Fruit fly (Drosophila melanogaster) whole organism: ENCODE results near the gene Acbp5.

Source experiments
- CG8478 ChIP-seq: fragments of >200 bp; optimal IDR thresholded peaks from 2 replicates; lab custom pipeline; 2018; ENCODE audit warnings: inconsistent platforms
- Dll ChIP-seq: fragments of >200 bp; optimal IDR thresholded peaks from 2 replicates; lab custom pipeline; 2017
- EcR ChIP-seq, 2 experiments: fragments of >200 bp; optimal IDR thresholded peaks; 2 replicates each; lab custom pipeline; 2017; ENCODE audit warnings: missing biosample characterization in 2 of 2, missing genetic modification characterization in 2 of 2, missing genetic modification reagents in 2 of 2
- pan ChIP-seq: fragments of >200 bp; optimal IDR thresholded peaks from 2 replicates; lab custom pipeline; 2017
- psq ChIP-seq: fragments of >200 bp; optimal IDR thresholded peaks from 2 replicates; lab custom pipeline; 2017
- usp ChIP-seq: fragments of >200 bp; optimal IDR thresholded peaks from 2 replicates; lab custom pipeline; 2017; ENCODE audit warnings: missing biosample characterization, missing genetic modification characterization, mixed read lengths

Gene Acbp5

DNA sequence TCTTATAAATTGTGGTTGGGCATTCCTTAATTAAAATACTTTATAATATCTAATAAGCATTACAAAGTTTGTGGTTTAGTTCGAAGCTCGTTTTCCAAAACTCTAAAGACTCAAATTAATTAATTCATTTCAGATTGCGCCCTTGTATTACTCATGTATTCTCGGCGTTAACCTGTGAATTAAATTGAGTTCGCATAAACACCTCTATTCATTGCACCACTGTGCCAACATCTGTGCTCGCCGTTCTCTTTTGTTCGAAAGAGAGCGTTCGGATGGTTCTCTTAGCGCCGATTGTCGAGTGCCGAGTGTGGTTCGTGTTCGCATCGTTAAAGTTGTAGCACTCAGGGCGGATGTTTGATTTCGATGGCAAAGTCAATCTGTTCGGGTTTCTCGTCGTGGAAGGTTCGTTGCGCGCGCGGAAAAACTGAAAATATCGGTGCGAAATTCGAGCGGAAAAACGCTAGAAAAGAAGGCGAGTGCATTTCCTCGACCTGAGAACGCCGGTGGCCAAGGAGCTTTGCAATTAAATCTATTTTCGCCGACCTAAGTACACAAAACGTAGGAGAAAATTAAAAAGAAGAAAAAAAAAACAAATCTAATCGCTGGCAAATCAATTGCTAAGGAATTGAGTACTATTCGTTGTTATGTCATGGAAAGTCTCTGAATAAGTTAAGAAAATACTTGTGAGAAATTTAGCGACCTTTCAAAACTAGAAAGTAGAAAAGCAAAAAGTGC, 39.0 kb upstream of the Acbp5 start, which contains the start of gene dally:
TSS of gene dally (plus strand) at position 373 of the 735 bp plus-strand sequence.
- TF ChIP-seq CG8478 (no peak), EcR (GFP tag; optimal IDR thresholded peaks at IDR 0.05; lab: Kevin White, UChicago) (no peak), Dll (lab: Kevin White, UChicago) (no peak), psq (lab: Kevin White, UChicago) (no peak), usp (GFP tag; lab: Kevin White, UChicago) (no peak), pan (lab: Kevin White, UChicago) (no peak)

dm6 chr3L:8826038-8826437, 37.7 kb upstream of the Acbp5 start:
- TF ChIP-seq Dll (lab: Kevin White, UChicago): no peak
- no peak for TF ChIP-seq EcR (GFP tag; optimal IDR thresholded peaks at IDR 0.05; lab: Kevin White, UChicago)
- TF ChIP-seq psq (lab: Kevin White, UChicago): no peak
- TF ChIP-seq pan (lab: Kevin White, UChicago): no peak
- TF ChIP-seq usp (GFP tag; lab: Kevin White, UChicago): no peak
- TF ChIP-seq CG8478: no peak

- TF ChIP-seq EcR (GFP tag; optimal IDR thresholded peaks at IDR 0.05; lab: Kevin White, UChicago): no peak
Observed at dm6 chr3L:8825560-8825959, 37.2 kb upstream of the Acbp5 start.

dm6 chr3L:8825030-8825407, 36.7 kb upstream of the Acbp5 start:
- TF ChIP-seq usp (GFP tag; lab: Kevin White, UChicago) (no peak), CG8478 (no peak), Dll (lab: Kevin White, UChicago) (no peak), pan (lab: Kevin White, UChicago) (no peak), EcR (GFP tag; optimal IDR thresholded peaks at IDR 0.05; lab: Kevin White, UChicago) (no peak), psq (lab: Kevin White, UChicago) (no peak)

DNA sequence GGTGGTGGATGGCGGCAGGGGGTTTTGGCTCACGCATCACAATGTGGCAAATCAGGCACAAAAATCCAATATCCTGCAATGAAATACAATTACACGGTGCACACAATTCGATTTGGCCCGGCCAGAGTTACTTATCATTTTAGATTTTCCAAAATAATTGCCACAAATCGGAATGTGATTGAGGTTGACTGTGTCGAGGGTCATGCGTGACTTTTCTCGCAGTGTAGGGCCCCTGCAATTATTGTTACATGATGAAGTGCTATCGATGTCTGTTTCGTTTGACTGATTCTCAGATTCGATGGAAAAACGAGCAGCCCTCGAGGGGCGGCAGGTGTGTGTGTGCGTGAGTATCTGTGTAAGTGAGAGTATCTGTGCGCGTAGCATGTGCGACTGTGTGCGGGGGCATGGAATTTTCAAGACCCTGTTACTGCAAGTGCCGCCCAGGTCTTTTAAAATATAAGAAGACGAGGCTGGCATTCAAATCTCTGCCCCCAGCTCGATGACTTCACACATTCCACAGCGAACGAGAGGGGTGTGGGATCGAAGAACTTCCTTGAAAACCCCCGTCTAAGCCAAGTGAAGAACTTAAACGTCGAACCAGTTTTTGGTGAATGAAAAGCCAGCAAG, 36.2 kb upstream of the Acbp5 start:
- TF ChIP-seq usp (GFP tag; lab: Kevin White, UChicago) (no peak), psq (lab: Kevin White, UChicago) (no peak), EcR (GFP tag; optimal IDR thresholded peaks at IDR 0.05; lab: Kevin White, UChicago) (no peak)

DNA sequence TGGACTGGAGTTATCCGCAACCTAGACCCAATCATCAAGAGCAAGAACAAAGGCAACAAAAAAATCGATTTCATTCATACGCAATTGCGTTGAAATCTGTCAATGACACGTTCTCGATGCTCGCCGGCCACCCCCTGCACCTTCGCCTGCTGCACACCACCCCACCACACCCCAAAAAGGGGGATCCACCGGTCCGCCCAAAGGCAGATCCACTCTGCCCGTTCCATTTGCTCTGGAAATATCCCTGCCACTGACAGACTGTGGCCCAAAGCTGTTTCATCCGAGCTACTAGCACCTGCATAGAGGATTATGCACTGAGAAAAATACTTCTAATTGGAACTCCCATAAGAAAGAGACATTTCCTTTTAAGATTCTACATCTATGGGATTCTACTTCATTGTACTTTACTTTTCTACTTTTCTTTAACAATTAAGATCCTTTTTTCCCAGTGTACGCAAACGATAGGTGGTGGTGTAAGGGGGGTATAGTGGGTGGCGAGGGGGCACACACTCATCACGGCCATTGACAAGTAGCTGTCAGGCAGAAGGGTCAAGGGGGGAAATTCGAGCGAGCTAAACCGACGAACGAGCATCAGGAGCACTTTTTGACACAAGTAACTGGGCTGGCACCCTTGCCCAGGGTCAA, 35.5 kb upstream of the Acbp5 start:
- no peak for TF ChIP-seq psq (lab: Kevin White, UChicago)
- no peak for TF ChIP-seq pan (lab: Kevin White, UChicago)
- TF ChIP-seq CG8478: no peak
- no peak for TF ChIP-seq EcR (GFP tag; optimal IDR thresholded peaks at IDR 0.05; lab: Kevin White, UChicago)
- TF ChIP-seq usp (GFP tag; lab: Kevin White, UChicago): no peak

DNA sequence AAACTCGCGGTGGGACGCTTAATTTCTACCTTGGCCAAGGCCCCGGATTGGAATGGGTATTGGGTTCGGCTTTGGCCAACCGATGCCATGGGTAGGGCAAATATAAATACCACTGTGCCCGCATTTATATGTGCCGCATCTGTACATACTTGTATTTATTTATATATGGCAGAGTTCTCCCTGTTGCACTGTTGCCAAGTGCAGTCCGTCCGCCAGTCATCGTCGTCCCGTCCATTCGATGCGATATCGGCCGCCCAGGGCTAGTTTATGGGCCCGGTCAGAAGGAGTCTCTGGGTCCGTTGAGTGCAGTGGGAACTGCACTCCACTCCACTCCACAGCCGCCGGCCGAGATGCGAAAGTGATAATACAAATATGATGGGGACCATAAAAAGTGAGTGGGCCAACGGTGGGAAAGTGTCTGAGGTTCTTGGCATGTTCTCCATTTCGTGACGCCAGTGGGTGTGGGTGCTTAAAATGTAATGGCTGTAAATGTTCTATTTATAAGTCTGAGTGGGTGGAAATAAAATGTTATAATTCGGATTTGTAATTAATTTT, 34.6 kb upstream of the Acbp5 start:
- TF ChIP-seq CG8478: no peak
- peak in 1 of 2 experiments; percentile 16 for TF ChIP-seq EcR (GFP tag; optimal IDR thresholded peaks at IDR 0.05; lab: Kevin White, UChicago)

DNA sequence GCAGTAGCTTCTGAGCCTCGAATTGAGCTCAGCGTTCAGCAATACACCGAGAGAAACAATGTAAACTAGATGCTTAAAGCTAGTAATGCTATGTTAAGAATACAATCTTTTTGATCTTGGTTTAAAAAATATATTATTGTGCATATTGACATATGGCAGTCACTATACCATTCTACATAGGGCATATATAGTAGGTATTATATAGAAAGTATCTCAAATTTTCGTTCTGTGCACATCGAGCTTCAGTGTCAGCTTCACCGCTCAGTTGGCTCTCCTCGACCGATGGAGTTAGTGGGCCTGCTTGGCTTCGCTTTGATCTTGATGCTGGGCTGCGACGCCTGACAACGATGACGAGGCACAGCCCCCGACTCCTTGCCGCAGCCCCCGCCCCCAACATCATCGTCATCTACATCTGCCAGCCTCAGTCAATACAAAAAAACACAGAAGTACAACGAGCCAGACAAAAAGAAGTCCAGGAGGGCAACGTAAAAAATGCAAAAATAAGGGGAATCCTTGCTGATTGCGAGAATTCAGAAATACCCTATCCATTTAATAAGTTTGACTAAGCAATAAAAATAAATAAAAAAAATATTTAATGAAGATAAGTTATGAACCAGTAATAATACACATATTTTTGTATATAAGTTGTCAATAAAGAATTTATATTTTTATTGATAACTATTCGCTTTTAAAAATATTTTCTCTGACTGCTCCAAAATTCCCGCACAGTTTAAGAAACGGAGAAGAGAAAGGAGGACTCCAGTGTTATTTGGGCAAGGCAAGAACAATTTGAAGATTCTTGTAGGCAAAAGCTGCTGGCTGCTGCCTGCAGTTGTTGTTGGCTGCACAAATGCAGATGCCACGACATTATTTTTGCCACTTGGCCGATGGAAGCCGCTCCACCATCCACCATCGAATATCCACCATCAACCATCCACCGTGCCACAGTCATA, 33.6 kb upstream of the Acbp5 start:
- TF ChIP-seq Dll (lab: Kevin White, UChicago) (no peak), CG8478 (no peak), EcR (GFP tag; optimal IDR thresholded peaks at IDR 0.05; lab: Kevin White, UChicago) (no peak), psq (lab: Kevin White, UChicago) (no peak), pan (lab: Kevin White, UChicago) (no peak), usp (GFP tag; lab: Kevin White, UChicago) (no peak)

DNA sequence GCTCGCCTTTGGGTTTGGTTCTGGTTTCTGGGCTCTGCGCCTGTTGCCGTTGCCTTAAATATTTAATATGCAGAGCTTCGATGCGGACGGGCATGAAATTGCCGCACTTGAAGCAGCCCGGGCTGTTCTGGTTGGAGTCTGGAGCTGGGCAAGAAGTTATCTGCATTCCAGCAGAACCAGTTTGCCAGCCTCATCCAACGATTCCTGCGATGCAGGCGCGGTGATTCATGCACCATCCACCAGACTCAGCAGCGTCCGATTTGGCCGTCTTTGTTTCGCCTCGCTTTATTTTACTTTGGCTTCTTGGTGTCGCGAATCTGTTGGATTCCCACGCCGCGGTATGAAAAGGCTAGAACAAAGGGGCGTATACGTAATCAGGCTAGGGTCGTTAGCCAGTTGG, 31.1 kb upstream of the Acbp5 start:
- TF ChIP-seq usp (GFP tag; lab: Kevin White, UChicago) (no peak), psq (lab: Kevin White, UChicago) (no peak), Dll (lab: Kevin White, UChicago) (peak; percentile 32), pan (lab: Kevin White, UChicago) (no peak)

- TF ChIP-seq EcR (GFP tag; optimal IDR thresholded peaks at IDR 0.05; lab: Kevin White, UChicago): no peak
- no peak for TF ChIP-seq usp (GFP tag; lab: Kevin White, UChicago)
- TF ChIP-seq psq (lab: Kevin White, UChicago): no peak
- TF ChIP-seq CG8478: no peak
- no peak for TF ChIP-seq pan (lab: Kevin White, UChicago)
- TF ChIP-seq Dll (lab: Kevin White, UChicago): no peak
Observed at dm6 chr3L:8813484-8813883, 25.1 kb upstream of the Acbp5 start.

- TF ChIP-seq pan (lab: Kevin White, UChicago): no peak
- no peak for TF ChIP-seq CG8478
- TF ChIP-seq psq (lab: Kevin White, UChicago): no peak
- no peak for TF ChIP-seq Dll (lab: Kevin White, UChicago)
- no peak for TF ChIP-seq EcR (GFP tag; optimal IDR thresholded peaks at IDR 0.05; lab: Kevin White, UChicago)
- TF ChIP-seq usp (GFP tag; lab: Kevin White, UChicago): no peak
Observed at dm6 chr3L:8810095-8810494, 21.8 kb upstream of the Acbp5 start, which contains the start of gene CG13309. Gene CG13309, plus strand, starts transcription at chr3L:8810395.
